Fruit fly (Drosophila melanogaster) whole organism, embryonic: ENCODE measurements around the gene Try29F.

Experiments used
- ATbp ChIP-seq: fragments of 200-800 bp; sonication (Bioruptor generic); optimal IDR thresholded peaks from 2 replicates; lab custom pipeline; 2017; ENCODE audit warnings: missing biosample characterization, mild to moderate bottlenecking, missing genetic modification characterization, missing genetic modification reagents
- Atf6 ChIP-seq: fragments of 200-800 bp; sonication (Bioruptor generic); IDR thresholded peaks from 2 replicates; pipeline ENCODE4 v1.3.6; 2022; ENCODE audit warnings: missing biosample characterization, missing genetic modification characterization
- Bgb ChIP-seq: fragments of 200-800 bp; sonication (Bioruptor generic); IDR thresholded peaks from 2 replicates; pipeline ENCODE4 v1.3.6; 2022; ENCODE audit warnings: missing biosample characterization, missing genetic modification characterization; ENCODE audit not compliant: partially characterized antibody
- CG11398 ChIP-seq: fragments of 200-800 bp; sonication (Bioruptor generic); optimal IDR thresholded peaks from 2 replicates; lab custom pipeline; 2016; ENCODE audit warnings: missing biosample characterization, missing genetic modification characterization
- CG11560 ChIP-seq: fragments of 200-800 bp; sonication (Bioruptor generic); IDR thresholded peaks from 3 replicates; pipeline ENCODE4 v1.3.6; 2022; ENCODE audit warnings: missing biosample characterization, missing genetic modification characterization
- CG12391 ChIP-seq: fragments of 200-800 bp; sonication (Bioruptor generic); optimal IDR thresholded peaks from 3 replicates; lab custom pipeline; 2018; ENCODE audit warnings: missing biosample characterization, mild to moderate bottlenecking, missing genetic modification characterization, moderate library complexity
- CG13894 ChIP-seq: fragments of 200-800 bp; sonication (Bioruptor generic); optimal IDR thresholded peaks from 3 replicates; lab custom pipeline; 2018; ENCODE audit warnings: missing biosample characterization, mild to moderate bottlenecking, missing genetic modification characterization, moderate library complexity
- CG1529 ChIP-seq: fragments of 200-800 bp; sonication (Bioruptor generic); optimal IDR thresholded peaks from 3 replicates; lab custom pipeline; 2018; ENCODE audit warnings: missing biosample characterization, missing genetic modification characterization
- CG17829 ChIP-seq: fragments of 200-800 bp; optimal IDR thresholded peaks from 2 replicates; lab custom pipeline; 2019; ENCODE audit warnings: missing biosample characterization, mild to moderate bottlenecking, missing genetic modification characterization, moderate library complexity
- CG18599 ChIP-seq: fragments of 200-800 bp; sonication (Bioruptor generic); optimal IDR thresholded peaks from 3 replicates; lab custom pipeline; 2017; ENCODE audit warnings: missing biosample characterization, missing genetic modification characterization, mild to moderate bottlenecking, moderate library complexity, missing genetic modification reagents
- CG30431 ChIP-seq: fragments of 200-800 bp; sonication (Bioruptor generic); optimal IDR thresholded peaks from 2 replicates; lab custom pipeline; 2017; ENCODE audit warnings: missing biosample characterization, missing genetic modification characterization
- CG32532 ChIP-seq: fragments of 200-800 bp; sonication (Bioruptor generic); IDR thresholded peaks from 2 replicates; pipeline ENCODE4 v1.3.6; 2022; ENCODE audit warnings: missing biosample characterization, missing genetic modification characterization
- CG33213 ChIP-seq: fragments of 200-800 bp; sonication (Bioruptor generic); optimal IDR thresholded peaks from 3 replicates; lab custom pipeline; 2016; ENCODE audit warnings: missing biosample characterization, missing genetic modification characterization
- CG4360 ChIP-seq: fragments of 200-800 bp; sonication (Bioruptor generic); IDR thresholded peaks from 2 replicates; pipeline ENCODE4 v1.3.6; 2022; ENCODE audit warnings: missing biosample characterization, missing genetic modification characterization
- CG4617 ChIP-seq: fragments of 200-800 bp; sonication (Bioruptor generic); optimal IDR thresholded peaks from 3 replicates; lab custom pipeline; 2016; ENCODE audit warnings: missing biosample characterization, missing genetic modification characterization, borderline replicate concordance
- CG4707 ChIP-seq: fragments of 200-800 bp; sonication (Bioruptor generic); optimal IDR thresholded peaks from 2 replicates; lab custom pipeline; 2018; ENCODE audit warnings: missing biosample characterization, mild to moderate bottlenecking, missing genetic modification characterization, moderate library complexity
- CG4820 ChIP-seq: fragments of 200-800 bp; sonication (Bioruptor generic); optimal IDR thresholded peaks from 3 replicates; lab custom pipeline; 2016; ENCODE audit warnings: missing biosample characterization, missing genetic modification characterization
- CG6254 ChIP-seq: fragments of 200-800 bp; sonication (Bioruptor generic); optimal IDR thresholded peaks from 3 replicates; lab custom pipeline; 2017; ENCODE audit warnings: mild to moderate bottlenecking, missing biosample characterization, missing genetic modification reagents, missing genetic modification characterization
- CG6689 ChIP-seq: fragments of 200-800 bp; sonication (Bioruptor generic); IDR thresholded peaks from 2 replicates; pipeline ENCODE4 v1.3.6; 2022; ENCODE audit warnings: missing biosample characterization, missing genetic modification characterization
- CG8388 ChIP-seq: fragments of 200-800 bp; sonication (Bioruptor generic); optimal IDR thresholded peaks from 2 replicates; lab custom pipeline; 2019; ENCODE audit warnings: missing biosample characterization, mild to moderate bottlenecking, missing genetic modification characterization, moderate library complexity
- CG8765 ChIP-seq: fragments of 200-800 bp; sonication (Bioruptor generic); IDR thresholded peaks from 2 replicates; pipeline ENCODE4 v1.3.6; 2022; ENCODE audit warnings: missing biosample characterization, missing genetic modification characterization
- D ChIP-seq, 2 experiments: fragments of 200-800 bp in 1 of 2; fragments of >200 bp in 1 of 2; sonication (Bioruptor generic) in 1 of 2; optimal IDR thresholded peaks; 2 replicates in 1 of 2; 3 replicates in 1 of 2; lab custom pipeline; 2017; ENCODE audit warnings: mild to moderate bottlenecking in 1 of 2, missing biosample characterization in 1 of 2, missing genetic modification characterization in 1 of 2, missing genetic modification reagents in 1 of 2
- Dek ChIP-seq: fragments of 200-800 bp; sonication (Bioruptor generic); optimal IDR thresholded peaks from 3 replicates; lab custom pipeline; 2019; ENCODE audit warnings: missing biosample characterization, mild to moderate bottlenecking, missing genetic modification characterization, moderate library complexity
- Dip2 ChIP-seq: fragments of 200-800 bp; sonication (Bioruptor generic); IDR thresholded peaks from 2 replicates; pipeline ENCODE4 v1.3.6; 2022; ENCODE audit warnings: missing biosample characterization, missing genetic modification characterization
- Dref ChIP-seq: fragments of 200-800 bp; sonication (Bioruptor generic); IDR thresholded peaks from 2 replicates; pipeline ENCODE4 v1.3.6; 2022; ENCODE audit warnings: missing biosample characterization, missing genetic modification characterization
- Fer2 ChIP-seq: fragments of 200-800 bp; sonication (Bioruptor generic); optimal IDR thresholded peaks from 2 replicates; lab custom pipeline; 2018; ENCODE audit warnings: missing biosample characterization, mild to moderate bottlenecking, missing genetic modification characterization, moderate library complexity
- Gug ChIP-seq: fragments of 200-800 bp; sonication (Bioruptor generic); IDR thresholded peaks from 4 replicates; pipeline ENCODE4 v1.3.6; 2022; ENCODE audit warnings: missing biosample characterization, missing genetic modification characterization
- HLHmδ ChIP-seq: fragments of 200-800 bp; sonication (Bioruptor generic); optimal IDR thresholded peaks from 2 replicates; lab custom pipeline; 2018; ENCODE audit warnings: missing biosample characterization, mild to moderate bottlenecking, missing genetic modification characterization, moderate library complexity
- MBD-R2 ChIP-seq: fragments of 200-800 bp; sonication (Bioruptor generic); IDR thresholded peaks from 2 replicates; pipeline ENCODE4 v1.3.6; 2022; ENCODE audit warnings: missing biosample characterization, missing genetic modification characterization
- Mrtf ChIP-seq: fragments of 200-800 bp; sonication (Bioruptor generic); IDR thresholded peaks from 3 replicates; pipeline ENCODE4 v1.3.6; 2022; ENCODE audit warnings: missing biosample characterization, missing genetic modification characterization
- NC2β ChIP-seq: fragments of 200-800 bp; sonication (Bioruptor generic); optimal IDR thresholded peaks from 2 replicates; lab custom pipeline; 2016; ENCODE audit warnings: missing biosample characterization, missing genetic modification characterization
- NFAT ChIP-seq: fragments of 200-800 bp; sonication (Bioruptor generic); IDR thresholded peaks from 2 replicates; pipeline ENCODE4 v1.3.6; 2022; ENCODE audit warnings: missing biosample characterization, missing genetic modification characterization
- Neu2 ChIP-seq: fragments of 200-800 bp; sonication (Bioruptor generic); optimal IDR thresholded peaks from 3 replicates; lab custom pipeline; 2016; ENCODE audit warnings: missing biosample characterization, missing genetic modification characterization, borderline replicate concordance
- amos ChIP-seq: fragments of 200-800 bp; sonication (Bioruptor generic); IDR thresholded peaks from 2 replicates; pipeline ENCODE4 v1.3.6; 2022; ENCODE audit warnings: missing biosample characterization, missing genetic modification characterization; ENCODE audit not compliant: partially characterized antibody
- ash1 ChIP-seq: fragments of 200-800 bp; sonication (Bioruptor generic); optimal IDR thresholded peaks from 2 replicates; lab custom pipeline; 2018; ENCODE audit warnings: missing biosample characterization, mild to moderate bottlenecking, missing genetic modification characterization
- cas ChIP-seq: fragments of 200-800 bp; sonication (Bioruptor generic); IDR thresholded peaks from 2 replicates; pipeline ENCODE4 v1.3.6; 2022; ENCODE audit warnings: missing biosample characterization, missing genetic modification characterization
- croc ChIP-seq: fragments of 200-800 bp; sonication (Bioruptor generic); conservative IDR thresholded peaks from 3 replicates; pipeline ENCODE4 v1.3.6; 2022; ENCODE audit warnings: missing biosample characterization, missing genetic modification characterization
- dan ChIP-seq: fragments of 200-800 bp; sonication (Bioruptor generic); IDR thresholded peaks from 2 replicates; pipeline ENCODE4 v1.3.6; 2022; ENCODE audit warnings: missing biosample characterization, missing genetic modification characterization
- gcm ChIP-seq: fragments of 200-800 bp; sonication (Bioruptor generic); optimal IDR thresholded peaks from 2 replicates; lab custom pipeline; 2019; ENCODE audit warnings: missing biosample characterization, mild to moderate bottlenecking, missing genetic modification characterization, moderate library complexity
- gfzf ChIP-seq: fragments of 200-800 bp; sonication (Bioruptor generic); optimal IDR thresholded peaks from 2 replicates; lab custom pipeline; 2016; ENCODE audit warnings: missing biosample characterization, mild to moderate bottlenecking, missing genetic modification characterization, moderate library complexity
- jigr1 ChIP-seq: fragments of 200-800 bp; sonication (Bioruptor generic); IDR thresholded peaks from 3 replicates; pipeline ENCODE4 v1.3.6; 2022; ENCODE audit warnings: missing biosample characterization, missing genetic modification characterization
- nom ChIP-seq: fragments of 200-800 bp; sonication (Bioruptor generic); optimal IDR thresholded peaks from 2 replicates; lab custom pipeline; 2017; ENCODE audit warnings: missing biosample characterization, missing genetic modification characterization, mild to moderate bottlenecking, moderate library complexity, missing genetic modification reagents
- pan ChIP-seq, 4 experiments: fragments of >200 bp in 3 of 4; fragments of 200-800 bp in 1 of 4; sonication (Bioruptor generic) in 1 of 4; optimal IDR thresholded peaks in 3 of 4; IDR thresholded peaks in 1 of 4; 2 replicates each; pipeline versions ENCODE4 v1.3.6 to Lab custom; 2017 to 2022; ENCODE audit warnings: missing biosample characterization in 2 of 4, missing genetic modification characterization in 2 of 4, mixed read lengths in 1 of 4
- phol ChIP-seq: fragments of 200-800 bp; sonication (Bioruptor generic); optimal IDR thresholded peaks from 3 replicates; lab custom pipeline; 2018; ENCODE audit warnings: missing biosample characterization, mild to moderate bottlenecking, missing genetic modification characterization, moderate library complexity
- pnt ChIP-seq: fragments of 200-800 bp; sonication (Bioruptor generic); optimal IDR thresholded peaks from 3 replicates; lab custom pipeline; 2016; ENCODE audit warnings: missing biosample characterization, missing genetic modification characterization
- ro ChIP-seq: fragments of 200-800 bp; sonication (Bioruptor generic); IDR thresholded peaks from 2 replicates; pipeline ENCODE4 v1.3.6; 2022; ENCODE audit warnings: missing biosample characterization, missing genetic modification characterization
- zfh1 ChIP-seq: fragments of 200-800 bp; sonication (Bioruptor generic); IDR thresholded peaks from 3 replicates; pipeline ENCODE4 v1.3.6; 2022; ENCODE audit warnings: missing biosample characterization, missing genetic modification characterization

Gene Try29F

dm6 chr2L:8951184-8951934 lies 47.0 kb upstream of the Try29F start, which contains the start of gene C1GalTA (continued):
- TF ChIP-seq nom (GFP tag; lab: Kevin White, UChicago) (peak; percentile 97), Dref (GFP tag; lab: Robert Waterston, UW) (no peak), NC2β (GFP tag; lab: Kevin White, UChicago) (no peak), CG8388 (GFP tag; lab: Kevin White, UChicago) (peak; percentile 99), CG4360 (GFP tag; lab: Robert Waterston, UW) (peak; percentile 62; the same call in 1 of the 2 replicates), jigr1 (peak; percentile 89), D (optimal IDR thresholded peaks at IDR 0.05; lab: Kevin White, UChicago) (no peak), D (GFP tag; optimal IDR thresholded peaks at IDR 0.05; lab: Kevin White, UChicago) (peak; percentile 97), CG4820 (GFP tag; lab: Kevin White, UChicago) (peak; percentile 93), pan (optimal IDR thresholded peaks at IDR 0.05; lab: Kevin White, UChicago) (no peak), pan (GFP tag; optimal IDR thresholded peaks at IDR 0.05 in 1 of 2, IDR thresholded peaks at IDR 0.05 in 1 of 2) (peak in 1 of 2 experiments; percentile 97), CG13894 (tag; lab: Kevin White, UChicago) (peak; percentile 96), CG4617 (GFP tag; lab: Kevin White, UChicago) (peak; percentile 81), CG1529 (GFP tag; lab: Kevin White, UChicago) (peak; percentile 95), phol (tag; lab: Kevin White, UChicago) (peak; percentile 99), ATbp (GFP tag; lab: Kevin White, UChicago) (peak; percentile 96), Fer2 (tag; lab: Kevin White, UChicago) (peak; percentile 95), dan (GFP tag; lab: Robert Waterston, UW) (no peak), Bgb (GFP tag; lab: Robert Waterston, UW) (no peak), CG8765 (GFP tag; lab: Robert Waterston, UW) (peak; percentile 83), Atf6 (peak; percentile 96), zfh1 (GFP tag; lab: Robert Waterston, UW) (peak; percentile 91), amos (no peak), CG6689 (GFP tag; lab: Robert Waterston, UW) (peak; percentile 98), HLHmδ (GFP tag; lab: Kevin White, UChicago) (no peak), gfzf (GFP tag; lab: Kevin White, UChicago) (no peak), CG32532 (GFP tag; lab: Robert Waterston, UW) (peak; percentile 97), cas (GFP tag; lab: Robert Waterston, UW) (peak; percentile 89), gcm (GFP tag; lab: Kevin White, UChicago) (peak; percentile 99), CG11398 (peak; percentile 63), CG11560 (tag; lab: Robert Waterston, UW) (peak; percentile 88), CG12391 (peak; percentile 100), CG33213 (GFP tag; lab: Kevin White, UChicago) (peak; percentile 50), Mrtf (GFP tag; lab: Robert Waterston, UW) (peak; percentile 90; the same call in 2 of the 3 replicates), CG4707 (GFP tag; lab: Kevin White, UChicago) (peak; percentile 75), CG30431 (GFP tag; lab: Kevin White, UChicago) (peak; percentile 86), MBD-R2 (GFP tag; lab: Robert Waterston, UW) (peak; percentile 61; the same call in 1 of the 2 replicates), Dip2 (GFP tag; lab: Robert Waterston, UW) (no peak), CG17829 (peak; percentile 100), Gug (GFP tag; lab: Robert Waterston, UW) (peak; percentile 69; the same call in 3 of the 4 replicates), ash1 (GFP tag; lab: Kevin White, UChicago) (no peak), ro (GFP tag; lab: Robert Waterston, UW) (peak; percentile 93), Dek (tag; lab: Kevin White, UChicago) (peak; percentile 97), Neu2 (GFP tag; lab: Kevin White, UChicago) (no peak), pnt (GFP tag; lab: Kevin White, UChicago) (peak; percentile 53), CG18599 (GFP tag; lab: Kevin White, UChicago) (peak; percentile 99), croc (GFP tag; lab: Robert Waterston, UW) (peak; percentile 96), NFAT (GFP tag; lab: Robert Waterston, UW) (no peak; the same call in 1 of the 2 replicates), CG6254 (GFP tag; lab: Kevin White, UChicago) (peak; percentile 93)
